Worm (Caenorhabditis elegans) whole organism, midembryonic: Measurements from ENCODE around the gene hrpl-1.

Experiments
- T22C8.4 ChIP-seq: fragments of 200-800 bp; sonication (Bioruptor generic); IDR thresholded peaks from 2 replicates; pipeline ENCODE4 v1.3.6; 2022; ENCODE audit warnings: missing genetic modification characterization, missing compliant biosample characterization
- cog-1 ChIP-seq: sonication (generic microtip); optimal IDR thresholded peaks from 2 replicates; lab custom pipeline; 2016; ENCODE audit warnings: missing genetic modification characterization, missing compliant biosample characterization
- flt-1 ChIP-seq: fragments of 200-800 bp; sonication (Bioruptor generic); IDR thresholded peaks from 2 replicates; pipeline ENCODE4 v1.3.6; 2022; ENCODE audit warnings: missing genetic modification characterization, missing compliant biosample characterization
- klf-2 ChIP-seq: fragments of 200-800 bp; sonication (Bioruptor generic); conservative IDR thresholded peaks from 2 replicates; pipeline ENCODE4 v1.3.6; 2022; ENCODE audit warnings: missing genetic modification reagents, missing genetic modification characterization, missing compliant biosample characterization
- med-1 ChIP-seq: sonication (generic microtip); optimal IDR thresholded peaks from 2 replicates; lab custom pipeline; 2017; ENCODE audit warnings: missing genetic modification characterization, mild to moderate bottlenecking, missing compliant biosample characterization, antibody characterized with exemption, missing genetic modification reagents; ENCODE audit not compliant: insufficient read depth
- ref-1 ChIP-seq: fragments of 200-800 bp; sonication (Bioruptor generic); conservative IDR thresholded peaks from 2 replicates; pipeline ENCODE4 v1.3.6; 2022; ENCODE audit warnings: missing genetic modification reagents, missing genetic modification characterization, missing compliant biosample characterization
- tab-1 ChIP-seq: fragments of 200-800 bp; sonication (Bioruptor generic); IDR thresholded peaks from 2 replicates; pipeline ENCODE4 v1.3.6; 2022; ENCODE audit warnings: missing genetic modification characterization, missing compliant biosample characterization
- ztf-23 ChIP-seq: fragments of 200-800 bp; sonication (Bioruptor generic); IDR thresholded peaks from 2 replicates; pipeline ENCODE4 v1.3.6; 2022; ENCODE audit warnings: missing genetic modification reagents, missing genetic modification characterization, missing compliant biosample characterization
- ztf-29 ChIP-seq: fragments of 200-800 bp; sonication (Bioruptor generic); IDR thresholded peaks from 2 replicates; pipeline ENCODE4 v1.3.6; 2022; ENCODE audit warnings: missing genetic modification reagents, missing genetic modification characterization, missing compliant biosample characterization

The hrpl-1 gene

ce11 chrII:6898017-6898779 is at the start of gene hrpl-1:
hrpl-1 (plus strand) TSS chrII:6898729.
- TF ChIP-seq ztf-23 = peak; percentile 65; the same call in 1 of the 2 replicates
- peak; percentile 57 for TF ChIP-seq ref-1 (GFP tag; lab: Robert Waterston, UW)
- peak; percentile 79 for TF ChIP-seq med-1 (GFP tag; lab: Kevin White, UChicago)
- 0 out of 2 replicates have a peak, but pooled peaks have one; percentile 20 for TF ChIP-seq T22C8.4
- peak; percentile 56; the same call in 1 of the 2 replicates for TF ChIP-seq klf-2 (GFP tag; lab: Robert Waterston, UW)
- peak; percentile 43; the same call in 1 of the 2 replicates for TF ChIP-seq ztf-29
- TF ChIP-seq flt-1 (GFP tag; lab: Robert Waterston, UW) = peak; percentile 88
- TF ChIP-seq tab-1 = peak; percentile 74; the same call in 1 of the 2 replicates
- no peak for TF ChIP-seq cog-1 (tag; lab: Kevin White, UChicago)

- TF ChIP-seq ztf-23 (no peak), med-1 (GFP tag; lab: Kevin White, UChicago) (no peak), klf-2 (GFP tag; lab: Robert Waterston, UW) (no peak), T22C8.4 (no peak), ref-1 (GFP tag; lab: Robert Waterston, UW) (no peak), tab-1 (no peak), flt-1 (GFP tag; lab: Robert Waterston, UW) (no peak), cog-1 (tag; lab: Kevin White, UChicago) (no peak), ztf-29 (no peak)
Measured at ce11 chrII:6849308-6849707, 49.2 kb upstream of the hrpl-1 start.

ce11 chrII:6851938-6852337 is 46.6 kb upstream of the hrpl-1 start, which contains the start of gene C04A2.15:
C04A2.15 (plus strand) TSS chrII:6852236.
- TF ChIP-seq ref-1 (GFP tag; lab: Robert Waterston, UW) (no peak), ztf-23 (no peak), med-1 (GFP tag; lab: Kevin White, UChicago) (no peak), T22C8.4 (no peak), cog-1 (tag; lab: Kevin White, UChicago) (no peak), flt-1 (GFP tag; lab: Robert Waterston, UW) (no peak), ztf-29 (no peak), tab-1 (no peak), klf-2 (GFP tag; lab: Robert Waterston, UW) (no peak)

ce11 chrII:6853059-6853466 is 45.5 kb upstream of the hrpl-1 start:
- peak; percentile 87 for TF ChIP-seq ref-1 (GFP tag; lab: Robert Waterston, UW)
- TF ChIP-seq T22C8.4 = peak; percentile 88
- peak; percentile 95 for TF ChIP-seq tab-1
- peak; percentile 81 for TF ChIP-seq klf-2 (GFP tag; lab: Robert Waterston, UW)
- TF ChIP-seq flt-1 (GFP tag; lab: Robert Waterston, UW) = peak; percentile 98
- TF ChIP-seq med-1 (GFP tag; lab: Kevin White, UChicago) = peak; percentile 88
- TF ChIP-seq ztf-29 = peak; percentile 87
- peak; percentile 74 for TF ChIP-seq cog-1 (tag; lab: Kevin White, UChicago)
- TF ChIP-seq ztf-23 = peak; percentile 88

- TF ChIP-seq klf-2 (GFP tag; lab: Robert Waterston, UW) = no peak
- TF ChIP-seq med-1 (GFP tag; lab: Kevin White, UChicago) = no peak
- TF ChIP-seq cog-1 (tag; lab: Kevin White, UChicago) = no peak
- no peak for TF ChIP-seq T22C8.4
- no peak for TF ChIP-seq ztf-29
- TF ChIP-seq flt-1 (GFP tag; lab: Robert Waterston, UW) = no peak
- no peak for TF ChIP-seq ref-1 (GFP tag; lab: Robert Waterston, UW)
- no peak for TF ChIP-seq ztf-23
- no peak for TF ChIP-seq tab-1
Measured at ce11 chrII:6858201-6858600, 40.3 kb upstream of the hrpl-1 start, which contains the start of gene dnj-5. dnj-5 (minus strand) TSS chrII:6858301.

- TF ChIP-seq med-1 (GFP tag; lab: Kevin White, UChicago) = no peak
- peak; percentile 79 for TF ChIP-seq ztf-23
- no peak for TF ChIP-seq T22C8.4
- peak; percentile 61 for TF ChIP-seq cog-1 (tag; lab: Kevin White, UChicago)
- TF ChIP-seq tab-1 = 0 out of 2 replicates have a peak, but pooled peaks have one; percentile 55
- TF ChIP-seq klf-2 (GFP tag; lab: Robert Waterston, UW) = no peak
- TF ChIP-seq flt-1 (GFP tag; lab: Robert Waterston, UW) = no peak
- TF ChIP-seq ref-1 (GFP tag; lab: Robert Waterston, UW) = no peak
- TF ChIP-seq ztf-29 = no peak
Measured at ce11 chrII:6858835-6859234, 39.7 kb upstream of the hrpl-1 start.

- TF ChIP-seq ref-1 (GFP tag; lab: Robert Waterston, UW) = no peak
- TF ChIP-seq flt-1 (GFP tag; lab: Robert Waterston, UW) = no peak
- no peak for TF ChIP-seq cog-1 (tag; lab: Kevin White, UChicago)
- no peak for TF ChIP-seq ztf-29
- no peak for TF ChIP-seq ztf-23
- TF ChIP-seq tab-1 = no peak
- TF ChIP-seq T22C8.4 = no peak
- no peak for TF ChIP-seq med-1 (GFP tag; lab: Kevin White, UChicago)
- no peak for TF ChIP-seq klf-2 (GFP tag; lab: Robert Waterston, UW)
Measured at ce11 chrII:6860043-6860442, 38.5 kb upstream of the hrpl-1 start.

ce11 chrII:6863652-6864051 is 34.9 kb upstream of the hrpl-1 start, which contains the start of gene aff-1:
aff-1 (minus strand) TSS chrII:6863752.
- no peak for TF ChIP-seq ref-1 (GFP tag; lab: Robert Waterston, UW)
- TF ChIP-seq T22C8.4 = 0 out of 2 replicates have a peak, but pooled peaks have one; percentile 20

ce11 chrII:6870803-6871202 is 27.7 kb upstream of the hrpl-1 start, which contains the start of gene clhm-1:
clhm-1 (minus strand) TSS chrII:6871009.
- TF ChIP-seq tab-1 (no peak), T22C8.4 (no peak), flt-1 (GFP tag; lab: Robert Waterston, UW) (no peak), klf-2 (GFP tag; lab: Robert Waterston, UW) (no peak), med-1 (GFP tag; lab: Kevin White, UChicago) (no peak)
